Worm (Caenorhabditis elegans): ENCODE data around the gene nft-1.

- TF ChIP-seq hif-1 (tag; optimal IDR thresholded peaks at IDR 0.05) (no peak), nhr-11 (tag; optimal IDR thresholded peaks at IDR 0.05) (no peak), mep-1 (tag; optimal IDR thresholded peaks at IDR 0.05) (no peak), dmd-9 (GFP tag; IDR thresholded peaks at IDR 0.05) (no peak), snpc-4 (tag; optimal IDR thresholded peaks at IDR 0.05) (no peak), zag-1 (tag; optimal IDR thresholded peaks at IDR 0.05) (no peak), dpl-1 (GFP tag; optimal IDR thresholded peaks at IDR 0.05) (no peak)
Measured at ce11 chrIII:11917525-11917924, 6.2 kb upstream of the nft-1 start.

Measured in whole organism, L4 larva.